Worm (Caenorhabditis elegans): ENCODE results near the gene T07E3.4.
A peak's percentile ranks its signal among the peaks of the same experiment; 100 is the strongest.

The T07E3.4 gene

ce11 chrIII:6946382-6946781, 48.6 kb downstream of the T07E3.4 start, which contains the start of gene let-711 (continued):
- TF ChIP-seq akir-1 (GFP tag; optimal IDR thresholded peaks at IDR 0.05) (no peak), ztf-25 (GFP tag; IDR thresholded peaks at IDR 0.05) (no peak), madf-8 (GFP tag; conservative IDR thresholded peaks at IDR 0.05) (peak; percentile 79), K12H6.12 (tag; optimal IDR thresholded peaks at IDR 0.05) (no peak), ceh-91 (GFP tag; IDR thresholded peaks at IDR 0.05) (peak; percentile 78), lsl-1 (GFP tag; optimal IDR thresholded peaks at IDR 0.05) (peak; percentile 48), let-526 (GFP tag; IDR thresholded peaks at IDR 0.05) (no peak), F52B5.7 (tag; optimal IDR thresholded peaks at IDR 0.05) (no peak), nfya-2 (GFP tag; IDR thresholded peaks at IDR 0.05) (no peak), efl-1 (GFP tag; optimal IDR thresholded peaks at IDR 0.05) (peak; percentile 89), mcd-1 (GFP tag; IDR thresholded peaks at IDR 0.05) (no peak), rcor-1 (GFP tag; IDR thresholded peaks at IDR 0.05) (no peak), T07F8.4 (tag; optimal IDR thresholded peaks at IDR 0.05) (no peak), F57A8.1 (GFP tag; optimal IDR thresholded peaks at IDR 0.05) (no peak), attf-6 (GFP tag; IDR thresholded peaks at IDR 0.05) (no peak), sdz-38 (tag; optimal IDR thresholded peaks at IDR 0.05) (no peak), rec-8 (tag; optimal IDR thresholded peaks at IDR 0.05) (no peak), sptf-2 (GFP tag; optimal IDR thresholded peaks at IDR 0.05) (no peak), dpl-1 (GFP tag; optimal IDR thresholded peaks at IDR 0.05) (peak; percentile 37), repo-1 (tag; optimal IDR thresholded peaks at IDR 0.05) (no peak), ztf-6 (GFP tag; IDR thresholded peaks at IDR 0.05) (no peak)

ce11 chrIII:6947896-6948295, 50.1 kb downstream of the T07E3.4 start:
- peak; percentile 50 for TF ChIP-seq attf-3 (GFP tag; conservative IDR thresholded peaks at IDR 0.05)
- no peak for TF ChIP-seq cebp-1 (GFP tag; IDR thresholded peaks at IDR 0.05)
- TF ChIP-seq cebp-1 (tag; optimal IDR thresholded peaks at IDR 0.05): peak; percentile 17
- TF ChIP-seq madf-8 (GFP tag; conservative IDR thresholded peaks at IDR 0.05): no peak
- TF ChIP-seq nhr-80 (tag; optimal IDR thresholded peaks at IDR 0.05): peak; percentile 24
